Worm (Caenorhabditis elegans): ENCODE measurements around the gene oig-8.

DNA sequence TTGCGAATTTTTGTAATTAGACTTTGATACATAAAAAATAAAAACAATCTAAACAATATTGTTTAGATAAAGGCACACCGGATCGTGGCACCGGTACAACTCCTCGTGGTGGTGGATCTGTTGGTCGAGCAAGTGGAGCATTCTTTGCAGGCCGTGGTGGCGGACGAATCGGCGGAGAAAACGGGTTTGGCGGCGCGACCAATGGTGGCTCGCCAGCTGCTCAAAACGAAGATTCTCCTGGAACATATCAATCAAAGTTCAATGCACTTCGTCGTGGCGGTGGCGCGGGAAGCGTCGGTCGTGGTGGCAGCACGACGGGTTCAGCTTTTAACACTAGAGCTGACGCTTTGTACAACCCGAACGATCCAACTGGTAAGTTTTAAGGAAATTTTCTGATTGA is 37.0 kb upstream of the oig-8 start:
- TF ChIP-seq blmp-1 (tag; optimal IDR thresholded peaks at IDR 0.05) = no peak
- no peak for TF ChIP-seq elt-3 (tag; optimal IDR thresholded peaks at IDR 0.05)
- TF ChIP-seq unc-120 (tag; optimal IDR thresholded peaks at IDR 0.05; ENCODE audit: poor library complexity, severe bottlenecking) = no peak
- TF ChIP-seq ces-1 (GFP tag; optimal IDR thresholded peaks at IDR 0.05) = no peak
- TF ChIP-seq mep-1 (tag; optimal IDR thresholded peaks at IDR 0.05) = no peak
